Fruit fly (Drosophila melanogaster) whole organism, embryonic: ENCODE data around the gene CG15353.

Source experiments
- BEAF-32 ChIP-seq: fragments of 200-800 bp; sonication (Bioruptor generic); optimal IDR thresholded peaks from 3 replicates; lab custom pipeline; 2017; ENCODE audit warnings: missing biosample characterization, missing genetic modification characterization, mild to moderate bottlenecking, moderate library complexity, missing genetic modification reagents
- C15 ChIP-seq: fragments of 200-800 bp; sonication (Bioruptor generic); IDR thresholded peaks from 3 replicates; pipeline ENCODE4 v1.3.6; 2022; ENCODE audit warnings: missing biosample characterization, missing genetic modification characterization
- CG11247 ChIP-seq: fragments of 200-800 bp; sonication (Bioruptor generic); IDR thresholded peaks from 2 replicates; pipeline ENCODE4 v1.3.6; 2022; ENCODE audit warnings: missing biosample characterization, missing genetic modification characterization
- CG11696 ChIP-seq: fragments of 200-800 bp; sonication (Bioruptor generic); IDR thresholded peaks from 2 replicates; pipeline ENCODE4 v1.3.6; 2022; ENCODE audit warnings: missing biosample characterization, missing genetic modification characterization
- CG1233 ChIP-seq: fragments of 200-800 bp; sonication (Bioruptor generic); optimal IDR thresholded peaks from 4 replicates; lab custom pipeline; 2018; ENCODE audit warnings: missing biosample characterization, mild to moderate bottlenecking, missing genetic modification characterization
- CG12942 ChIP-seq: fragments of 200-800 bp; sonication (Bioruptor generic); optimal IDR thresholded peaks from 3 replicates; lab custom pipeline; 2016; ENCODE audit warnings: missing biosample characterization, missing genetic modification characterization
- CG15073 ChIP-seq: fragments of 200-800 bp; sonication (Bioruptor generic); optimal IDR thresholded peaks from 2 replicates; lab custom pipeline; 2016; ENCODE audit warnings: missing biosample characterization, missing genetic modification characterization
- CG1602 ChIP-seq: fragments of 200-800 bp; sonication (Bioruptor generic); optimal IDR thresholded peaks from 3 replicates; lab custom pipeline; 2016; ENCODE audit warnings: missing biosample characterization, missing genetic modification characterization
- CG16813 ChIP-seq: fragments of 200-800 bp; sonication (Bioruptor generic); IDR thresholded peaks from 3 replicates; pipeline ENCODE4 v1.3.6; 2022; ENCODE audit warnings: missing biosample characterization, missing genetic modification characterization; ENCODE audit not compliant: partially characterized antibody
- CG18764 ChIP-seq: fragments of 200-800 bp; sonication (Bioruptor generic); optimal IDR thresholded peaks from 3 replicates; lab custom pipeline; 2016; ENCODE audit warnings: missing biosample characterization, missing genetic modification characterization
- CG31224 ChIP-seq: fragments of 200-800 bp; sonication (Bioruptor generic); IDR thresholded peaks from 2 replicates; pipeline ENCODE4 v1.3.6; 2022; ENCODE audit warnings: missing biosample characterization, missing genetic modification characterization
- CG34422 ChIP-seq: fragments of 200-800 bp; sonication (Bioruptor generic); IDR thresholded peaks from 3 replicates; pipeline ENCODE4 v1.3.6; 2022; ENCODE audit warnings: missing biosample characterization, missing genetic modification characterization
- CG3847 ChIP-seq: fragments of 200-800 bp; sonication (Bioruptor generic); IDR thresholded peaks from 2 replicates; pipeline ENCODE4 v1.3.6; 2022; ENCODE audit warnings: missing biosample characterization, missing genetic modification characterization
- CG5180 ChIP-seq: fragments of 200-800 bp; sonication (Bioruptor generic); optimal IDR thresholded peaks from 3 replicates; lab custom pipeline; 2017; ENCODE audit warnings: missing biosample characterization, missing genetic modification characterization, mild to moderate bottlenecking, moderate library complexity, missing genetic modification reagents
- CG6654 ChIP-seq: fragments of 200-800 bp; sonication (Bioruptor generic); optimal IDR thresholded peaks from 2 replicates; lab custom pipeline; 2017; ENCODE audit warnings: missing biosample characterization, mild to moderate bottlenecking, missing genetic modification characterization
- CG6689 ChIP-seq: fragments of 200-800 bp; sonication (Bioruptor generic); IDR thresholded peaks from 2 replicates; pipeline ENCODE4 v1.3.6; 2022; ENCODE audit warnings: missing biosample characterization, missing genetic modification characterization
- CG7271 ChIP-seq: fragments of 200-800 bp; sonication (Bioruptor generic); optimal IDR thresholded peaks from 2 replicates; lab custom pipeline; 2018; ENCODE audit warnings: missing biosample characterization, mild to moderate bottlenecking, missing genetic modification characterization, moderate library complexity
- CG9437 ChIP-seq: fragments of 200-800 bp; sonication (Bioruptor generic); optimal IDR thresholded peaks from 2 replicates; lab custom pipeline; 2018; ENCODE audit warnings: missing biosample characterization, mild to moderate bottlenecking, missing genetic modification characterization
- CoRest ChIP-seq: fragments of 200-800 bp; sonication (Bioruptor generic); optimal IDR thresholded peaks from 3 replicates; lab custom pipeline; 2018; ENCODE audit warnings: missing biosample characterization, mild to moderate bottlenecking, missing genetic modification characterization, moderate library complexity
- Drgx ChIP-seq: fragments of 200-800 bp; sonication (Bioruptor generic); IDR thresholded peaks from 2 replicates; pipeline ENCODE4 v1.3.6; 2022; ENCODE audit warnings: missing biosample characterization, missing genetic modification characterization
- ERR ChIP-seq: fragments of 200-800 bp; sonication (Bioruptor generic); optimal IDR thresholded peaks from 2 replicates; lab custom pipeline; 2016; ENCODE audit warnings: missing biosample characterization, missing genetic modification characterization
- H15 ChIP-seq: fragments of 200-800 bp; sonication (Bioruptor generic); IDR thresholded peaks from 3 replicates; pipeline ENCODE4 v1.3.6; 2022; ENCODE audit warnings: missing biosample characterization, missing genetic modification characterization
- H2.0 ChIP-seq: fragments of 200-800 bp; sonication (Bioruptor generic); IDR thresholded peaks from 2 replicates; pipeline ENCODE4 v1.3.6; 2022; ENCODE audit warnings: missing biosample characterization, missing genetic modification characterization
- Med ChIP-seq: fragments of 200-800 bp; sonication (Bioruptor generic); peaks from one replicate; lab custom pipeline; 2016; ENCODE audit warnings: missing biosample characterization, missing genetic modification characterization, mild to moderate bottlenecking, inconsistent platforms, moderate library complexity
- Neu2 ChIP-seq: fragments of 200-800 bp; sonication (Bioruptor generic); optimal IDR thresholded peaks from 3 replicates; lab custom pipeline; 2016; ENCODE audit warnings: missing biosample characterization, missing genetic modification characterization, borderline replicate concordance
- Sin3A ChIP-seq: fragments of >200 bp; optimal IDR thresholded peaks from 2 replicates; lab custom pipeline; 2018
- Sry-β ChIP-seq: fragments of 200-800 bp; sonication (Bioruptor generic); optimal IDR thresholded peaks from 2 replicates; lab custom pipeline; 2018; ENCODE audit warnings: missing biosample characterization, mild to moderate bottlenecking, missing genetic modification characterization, moderate library complexity
- Usf ChIP-seq: fragments of 200-800 bp; sonication (Bioruptor generic); optimal IDR thresholded peaks from 2 replicates; lab custom pipeline; 2017; ENCODE audit warnings: missing genotype, missing biosample characterization, missing genetic modification characterization
- cas ChIP-seq: fragments of 200-800 bp; sonication (Bioruptor generic); IDR thresholded peaks from 2 replicates; pipeline ENCODE4 v1.3.6; 2022; ENCODE audit warnings: missing biosample characterization, missing genetic modification characterization
- cato ChIP-seq: fragments of 200-800 bp; sonication (Bioruptor generic); optimal IDR thresholded peaks from 2 replicates; lab custom pipeline; 2016; ENCODE audit warnings: missing biosample characterization, missing genetic modification characterization, borderline replicate concordance
- ci ChIP-seq: fragments of 200-800 bp; sonication (Bioruptor generic); IDR thresholded peaks from 3 replicates; pipeline ENCODE4 v1.3.6; 2022; ENCODE audit warnings: missing biosample characterization, missing genetic modification characterization
- corto ChIP-seq: fragments of 200-800 bp; sonication (Bioruptor generic); optimal IDR thresholded peaks from 2 replicates; lab custom pipeline; 2016; ENCODE audit warnings: missing biosample characterization, mild to moderate bottlenecking, missing genetic modification characterization, moderate library complexity
- dm ChIP-seq: fragments of 200-800 bp; sonication (Bioruptor generic); optimal IDR thresholded peaks from 3 replicates; lab custom pipeline; 2016; ENCODE audit warnings: missing biosample characterization, missing genetic modification characterization
- eve ChIP-seq, 2 experiments: fragments of >200 bp; optimal IDR thresholded peaks; 2 replicates each; lab custom pipeline; 2017; ENCODE audit warnings: missing biosample characterization in 2 of 2, missing genetic modification characterization in 2 of 2
- exex ChIP-seq: fragments of 200-800 bp; sonication (Bioruptor generic); optimal IDR thresholded peaks from 4 replicates; lab custom pipeline; 2018; ENCODE audit warnings: missing biosample characterization, mild to moderate bottlenecking, missing genetic modification characterization, moderate library complexity
- ham ChIP-seq: fragments of 200-800 bp; sonication (Bioruptor generic); IDR thresholded peaks from 2 replicates; pipeline ENCODE4 v1.3.6; 2022; ENCODE audit warnings: missing biosample characterization, missing genetic modification characterization
- jigr1 ChIP-seq: fragments of 200-800 bp; sonication (Bioruptor generic); IDR thresholded peaks from 3 replicates; pipeline ENCODE4 v1.3.6; 2022; ENCODE audit warnings: missing biosample characterization, missing genetic modification characterization
- klu ChIP-seq: fragments of 200-800 bp; sonication (Bioruptor generic); IDR thresholded peaks from 2 replicates; pipeline ENCODE4 v1.3.6; 2022; ENCODE audit warnings: missing biosample characterization, missing genetic modification characterization
- maf-S ChIP-seq: fragments of 200-800 bp; sonication (Bioruptor generic); optimal IDR thresholded peaks from 2 replicates; lab custom pipeline; 2016; ENCODE audit warnings: missing biosample characterization, missing genetic modification characterization
- phol ChIP-seq: fragments of 200-800 bp; sonication (Bioruptor generic); optimal IDR thresholded peaks from 3 replicates; lab custom pipeline; 2018; ENCODE audit warnings: missing biosample characterization, mild to moderate bottlenecking, missing genetic modification characterization, moderate library complexity
- pnt ChIP-seq: fragments of 200-800 bp; sonication (Bioruptor generic); optimal IDR thresholded peaks from 3 replicates; lab custom pipeline; 2016; ENCODE audit warnings: missing biosample characterization, missing genetic modification characterization
- prd ChIP-seq, 3 experiments: fragments of >200 bp in 2 of 3; fragments of 200-800 bp in 1 of 3; sonication (Bioruptor generic) in 1 of 3; optimal IDR thresholded peaks in 2 of 3; IDR thresholded peaks in 1 of 3; 2 replicates in 2 of 3; 3 replicates in 1 of 3; pipeline versions ENCODE4 v1.3.6 to Lab custom; 2017 to 2022; ENCODE audit warnings: missing biosample characterization in 1 of 3, missing genetic modification characterization in 1 of 3
- pros ChIP-seq: fragments of 200-800 bp; sonication (Bioruptor generic); optimal IDR thresholded peaks from 3 replicates; lab custom pipeline; 2019; ENCODE audit warnings: missing biosample characterization, mild to moderate bottlenecking, missing genetic modification characterization, moderate library complexity
- pzg ChIP-seq: fragments of 200-800 bp; sonication (Bioruptor generic); optimal IDR thresholded peaks from 3 replicates; lab custom pipeline; 2018; ENCODE audit warnings: missing biosample characterization, mild to moderate bottlenecking, missing genetic modification characterization, moderate library complexity
- ranshi ChIP-seq: fragments of 200-800 bp; sonication (Bioruptor generic); IDR thresholded peaks from 2 replicates; pipeline ENCODE4 v1.3.6; 2022; ENCODE audit warnings: missing biosample characterization, missing genetic modification characterization
- sens-2 ChIP-seq: fragments of 200-800 bp; sonication (Bioruptor generic); IDR thresholded peaks from 2 replicates; pipeline ENCODE4 v1.3.6; 2022; ENCODE audit warnings: missing biosample characterization, missing genetic modification characterization
- shn ChIP-seq: fragments of 200-800 bp; sonication (Bioruptor generic); optimal IDR thresholded peaks from 3 replicates; lab custom pipeline; 2016; ENCODE audit warnings: missing biosample characterization, missing genetic modification characterization
- so ChIP-seq: fragments of 200-800 bp; sonication (Bioruptor generic); IDR thresholded peaks from 3 replicates; pipeline ENCODE4 v1.3.6; 2022; ENCODE audit warnings: missing biosample characterization, missing genetic modification characterization
- tup ChIP-seq: fragments of 200-800 bp; sonication (Bioruptor generic); optimal IDR thresholded peaks from 2 replicates; lab custom pipeline; 2016; ENCODE audit warnings: missing biosample characterization, mild to moderate bottlenecking, missing genetic modification characterization, moderate library complexity

Gene CG15353

DNA sequence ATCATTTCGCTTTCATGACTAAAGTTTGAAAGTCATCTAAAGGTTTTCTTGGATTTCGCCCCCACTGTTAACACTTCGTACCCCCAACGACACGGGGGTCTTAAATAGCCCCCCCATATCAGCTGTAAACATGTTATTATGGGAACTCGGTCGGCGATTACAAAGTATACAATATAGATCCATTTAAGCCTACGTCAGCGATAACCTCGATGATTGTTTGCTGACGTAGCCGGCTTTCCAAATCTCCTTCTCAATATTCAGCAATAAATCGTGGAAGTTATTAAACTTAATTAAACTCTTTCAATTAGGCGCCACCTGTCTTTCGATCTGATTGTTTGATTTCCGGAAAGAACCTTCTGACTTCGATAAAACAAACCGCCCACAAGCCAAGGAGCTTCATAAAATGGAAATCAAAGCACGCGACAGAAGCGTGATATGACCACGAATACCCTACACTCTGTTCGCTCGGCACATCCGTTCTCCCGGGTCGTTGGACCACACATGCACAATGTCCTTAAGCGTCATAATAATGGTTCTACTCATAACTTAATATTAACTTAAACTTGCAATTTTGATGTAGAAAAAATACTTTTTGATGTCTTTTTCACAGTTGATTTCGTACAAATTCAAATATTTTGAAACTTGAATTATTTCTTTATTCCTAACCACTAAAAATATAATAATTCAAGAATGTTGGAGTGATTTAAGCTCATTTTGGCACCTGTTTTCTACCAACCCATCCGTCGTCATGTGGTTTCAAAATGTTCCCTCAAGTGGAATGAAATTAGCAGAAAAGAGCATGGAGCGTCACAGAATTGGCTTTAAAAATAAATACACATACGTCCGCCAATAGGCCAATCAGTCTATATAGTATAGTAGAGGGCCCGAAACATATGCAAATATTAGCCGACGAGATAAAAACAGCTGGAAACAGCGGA lies 20.4 kb downstream of the CG15353 start (continued):
- TF ChIP-seq pros (GFP tag; lab: Kevin White, UChicago): no peak
- TF ChIP-seq Sin3A (lab: Kevin White, UChicago): no peak
- peak; percentile 64 for TF ChIP-seq CG3847 (GFP tag; lab: Robert Waterston, UW)
- peak; percentile 42; the same call in 1 of the 2 replicates for TF ChIP-seq CG11696 (GFP tag; lab: Robert Waterston, UW)
- 0 out of 3 replicates have a peak, but pooled peaks have one; percentile 38 for TF ChIP-seq ci
- no peak for TF ChIP-seq dm (GFP tag; lab: Kevin White, UChicago)
- TF ChIP-seq H15: peak; percentile 59; the same call in 1 of the 3 replicates
- no peak for TF ChIP-seq corto (GFP tag; lab: Kevin White, UChicago)
- TF ChIP-seq CG5180 (GFP tag; lab: Kevin White, UChicago): no peak
- TF ChIP-seq H2.0 (GFP tag; lab: Robert Waterston, UW): peak; percentile 58
- TF ChIP-seq Sry-β (GFP tag; lab: Kevin White, UChicago): no peak
- TF ChIP-seq phol (tag; lab: Kevin White, UChicago): peak; percentile 25
- TF ChIP-seq Usf (GFP tag; lab: Kevin White, UChicago): no peak
- TF ChIP-seq CG18764 (GFP tag; lab: Kevin White, UChicago): no peak
- TF ChIP-seq exex: peak; percentile 99
- TF ChIP-seq CG6689 (GFP tag; lab: Robert Waterston, UW): 0 out of 2 replicates have a peak, but pooled peaks have one; percentile 28
- TF ChIP-seq Neu2 (GFP tag; lab: Kevin White, UChicago): no peak
- TF ChIP-seq Med (GFP tag; lab: Kevin White, UChicago): peak; percentile 92
- TF ChIP-seq ham (GFP tag; lab: Robert Waterston, UW): no peak
- TF ChIP-seq CG6654 (GFP tag; lab: Kevin White, UChicago): peak; percentile 23
- no peak for TF ChIP-seq cato (GFP tag; lab: Kevin White, UChicago)
- no peak for TF ChIP-seq prd (optimal IDR thresholded peaks at IDR 0.05; lab: Kevin White, UChicago)
- TF ChIP-seq prd (GFP tag; IDR thresholded peaks at IDR 0.05; lab: Robert Waterston, UW): peak; percentile 49; the same call in 1 of the 3 replicates
- TF ChIP-seq so (GFP tag; lab: Robert Waterston, UW): no peak
- TF ChIP-seq Drgx: peak; percentile 38; the same call in 1 of the 2 replicates
- TF ChIP-seq ranshi (GFP tag; lab: Robert Waterston, UW): 0 out of 2 replicates have a peak, but pooled peaks have one; percentile 24
- TF ChIP-seq CG15073 (GFP tag; lab: Kevin White, UChicago): no peak
- TF ChIP-seq CG9437 (GFP tag; lab: Kevin White, UChicago): peak; percentile 28
- no peak for TF ChIP-seq BEAF-32 (GFP tag; lab: Kevin White, UChicago)
- TF ChIP-seq CG16813 (GFP tag; lab: Robert Waterston, UW): no peak
- TF ChIP-seq CoRest: peak; percentile 62
- no peak for TF ChIP-seq CG1602 (GFP tag; lab: Kevin White, UChicago)
- no peak for TF ChIP-seq CG34422 (GFP tag; lab: Robert Waterston, UW)
- peak; percentile 21 for TF ChIP-seq maf-S (GFP tag; lab: Kevin White, UChicago)
- TF ChIP-seq sens-2: no peak; the same call in 1 of the 2 replicates
- TF ChIP-seq tup (GFP tag; lab: Kevin White, UChicago): no peak
- TF ChIP-seq CG12942 (GFP tag; lab: Kevin White, UChicago): no peak
- no peak for TF ChIP-seq pnt
- TF ChIP-seq cas (GFP tag; lab: Robert Waterston, UW): no peak
- TF ChIP-seq eve (GFP tag; optimal IDR thresholded peaks at IDR 0.05; lab: Kevin White, UChicago): no peak
- no peak for TF ChIP-seq klu (GFP tag; lab: Robert Waterston, UW)
- no peak for TF ChIP-seq CG1233 (GFP tag; lab: Kevin White, UChicago)
- no peak for TF ChIP-seq jigr1 (GFP tag; lab: Robert Waterston, UW)
- no peak for TF ChIP-seq C15 (GFP tag; lab: Robert Waterston, UW)
- no peak for TF ChIP-seq CG31224 (GFP tag; lab: Robert Waterston, UW)
- peak; percentile 76 for TF ChIP-seq ERR (GFP tag; lab: Kevin White, UChicago)
- TF ChIP-seq CG7271 (tag; lab: Kevin White, UChicago): no peak
- peak; percentile 59 for TF ChIP-seq CG11247 (GFP tag; lab: Robert Waterston, UW)
- peak; percentile 6 for TF ChIP-seq shn (GFP tag; lab: Kevin White, UChicago)
- TF ChIP-seq pzg: peak; percentile 5
